Worm (Caenorhabditis elegans): ENCODE results near the gene srbc-65.

DNA sequence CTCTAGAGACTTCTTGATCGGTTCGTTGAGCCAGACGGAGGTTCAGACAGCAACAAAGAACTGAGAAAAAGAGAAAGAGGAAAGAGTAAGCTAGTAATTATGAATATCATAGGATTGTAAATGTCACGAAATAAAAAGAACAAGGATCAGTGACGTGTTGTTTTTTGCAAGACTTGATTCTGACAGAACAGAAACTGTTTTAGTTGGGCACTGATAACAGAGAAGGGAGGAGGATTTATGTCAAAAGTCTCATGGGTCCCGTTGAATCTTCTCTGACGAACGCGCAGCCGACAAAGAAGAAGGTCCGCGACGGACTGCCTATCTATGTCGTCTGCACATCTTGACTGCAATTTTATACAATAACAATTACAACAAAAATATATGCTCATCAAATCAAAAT, 49.8 kb downstream of the srbc-65 start, which contains the start of gene T03E6.9:
- TF ChIP-seq him-1 (tag; optimal IDR thresholded peaks at IDR 0.05) = no peak
- no peak for TF ChIP-seq dao-5 (tag; optimal IDR thresholded peaks at IDR 0.05)
